Worm (Caenorhabditis elegans): ENCODE results near the gene B0035.13.

The B0035.13 gene

ce11 chrIV:11350809-11351208, 44.3 kb upstream of the B0035.13 start (continued):
- TF ChIP-seq lin-13 (GFP tag; optimal IDR thresholded peaks at IDR 0.05) (no peak), egl-27 (tag; optimal IDR thresholded peaks at IDR 0.05) (no peak), R02D3.7 (tag; optimal IDR thresholded peaks at IDR 0.05) (no peak), ama-1 (optimal IDR thresholded peaks at IDR 0.05) (no peak), ZK546.5 (tag; optimal IDR thresholded peaks at IDR 0.05) (no peak), C34F6.9 (tag; optimal IDR thresholded peaks at IDR 0.05) (peak; percentile 38), sem-4 (tag; optimal IDR thresholded peaks at IDR 0.05) (no peak)

- TF ChIP-seq nhr-10 (tag; optimal IDR thresholded peaks at IDR 0.05) (no peak), mdl-1 (tag; optimal IDR thresholded peaks at IDR 0.05) (peak in 1 of 2 experiments; percentile 57), unc-55 (GFP tag; optimal IDR thresholded peaks at IDR 0.05) (peak; percentile 44), crh-2 (tag; optimal IDR thresholded peaks at IDR 0.05) (peak; percentile 34), nhr-6 (tag; optimal IDR thresholded peaks at IDR 0.05) (no peak), nhr-237 (tag; optimal IDR thresholded peaks at IDR 0.05) (no peak), sma-9 (GFP tag; optimal IDR thresholded peaks at IDR 0.05) (peak; percentile 13), sma-9 (tag; optimal IDR thresholded peaks at IDR 0.05) (no peak), peb-1 (tag; optimal IDR thresholded peaks at IDR 0.05) (no peak), ZK546.5 (tag; optimal IDR thresholded peaks at IDR 0.05) (no peak), ztf-4 (tag; optimal IDR thresholded peaks at IDR 0.05) (peak; percentile 11), egl-27 (tag; optimal IDR thresholded peaks at IDR 0.05) (no peak), nhr-11 (tag; optimal IDR thresholded peaks at IDR 0.05) (no peak), nhr-12 (tag; optimal IDR thresholded peaks at IDR 0.05) (no peak), sma-3 (GFP tag; optimal IDR thresholded peaks at IDR 0.05) (no peak), alr-1 (tag; optimal IDR thresholded peaks at IDR 0.05) (no peak), C34F6.9 (tag; optimal IDR thresholded peaks at IDR 0.05) (peak; percentile 55), aly-2 (tag; optimal IDR thresholded peaks at IDR 0.05) (no peak), blmp-1 (tag; optimal IDR thresholded peaks at IDR 0.05; ENCODE audit: insufficient read depth) (no peak), nhr-129 (tag; optimal IDR thresholded peaks at IDR 0.05) (peak; percentile 2), mab-5 (tag; optimal IDR thresholded peaks at IDR 0.05) (peak; percentile 61), lsy-2 (tag; optimal IDR thresholded peaks at IDR 0.05) (peak in 1 of 2 experiments; percentile 49), lin-13 (GFP tag; optimal IDR thresholded peaks at IDR 0.05) (no peak), ama-1 (optimal IDR thresholded peaks at IDR 0.05) (no peak), nhr-21 (tag; optimal IDR thresholded peaks at IDR 0.05) (no peak), zag-1 (tag; optimal IDR thresholded peaks at IDR 0.05) (peak; percentile 51)
Measured at ce11 chrIV:11349747-11350146, 43.2 kb upstream of the B0035.13 start.

DNA sequence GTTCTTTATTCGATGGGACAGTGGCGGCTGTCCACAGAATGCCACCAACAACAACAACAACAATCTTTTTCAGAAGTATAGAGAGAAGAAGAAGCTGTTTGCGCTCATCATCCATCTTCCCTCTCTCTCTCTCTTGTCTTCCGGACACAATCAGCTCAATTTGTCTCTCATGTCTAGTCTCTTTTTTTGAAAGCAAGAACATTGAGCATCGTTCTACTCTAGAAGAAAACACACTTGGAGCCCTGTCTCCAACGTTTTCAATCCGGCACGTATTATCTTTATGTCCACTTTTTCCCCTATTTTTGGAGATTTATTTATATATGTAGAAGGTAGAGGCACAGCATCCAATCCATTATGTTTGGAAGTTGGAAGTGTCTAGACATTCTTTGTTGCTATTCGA, 42.3 kb upstream of the B0035.13 start:
- TF ChIP-seq nhr-129 (tag; optimal IDR thresholded peaks at IDR 0.05) = peak; percentile 15
- TF ChIP-seq unc-55 (GFP tag; optimal IDR thresholded peaks at IDR 0.05) = peak; percentile 33
- TF ChIP-seq elt-1 (tag; optimal IDR thresholded peaks at IDR 0.05) = no peak

DNA sequence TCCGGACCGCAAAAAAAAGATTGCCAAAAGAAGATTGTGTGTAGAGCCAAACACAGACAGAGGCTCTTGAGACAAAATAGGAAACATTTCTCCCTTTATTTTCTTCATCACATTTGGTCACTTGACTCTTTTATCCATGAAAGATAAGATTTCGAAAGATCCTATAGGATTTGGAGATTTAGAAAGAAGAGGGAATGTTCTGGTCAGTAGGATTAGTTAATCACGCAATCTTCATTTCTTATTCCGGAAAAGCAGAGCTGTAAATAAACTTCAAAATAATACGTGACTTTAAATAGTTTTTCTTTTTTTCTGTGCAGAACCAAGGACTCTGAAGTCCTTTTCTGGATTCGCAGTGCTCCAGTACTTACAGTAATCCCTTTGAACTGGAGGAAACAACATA, 40.8 kb upstream of the B0035.13 start:
- TF ChIP-seq gmeb-1 (tag; optimal IDR thresholded peaks at IDR 0.05) (no peak), C34F6.9 (tag; optimal IDR thresholded peaks at IDR 0.05) (peak; percentile 27)

DNA sequence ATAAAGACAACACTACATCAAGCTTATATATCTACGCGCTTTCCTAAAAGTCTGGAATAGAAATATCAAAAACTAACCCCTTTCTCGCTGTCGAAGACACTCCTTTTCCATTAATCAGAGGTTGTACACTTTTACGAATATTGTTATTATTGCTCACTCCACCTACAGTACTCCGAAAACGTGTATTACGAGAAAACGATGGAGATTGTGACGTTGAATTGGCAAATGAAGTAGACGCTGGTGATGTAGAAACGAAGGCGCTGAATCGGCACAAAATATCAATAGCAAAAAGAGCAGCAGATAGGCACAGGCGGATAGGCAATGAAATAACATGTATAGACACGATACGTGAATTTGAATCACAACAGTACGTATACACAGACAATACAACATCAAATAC, 37.8 kb upstream of the B0035.13 start:
- no peak for TF ChIP-seq gmeb-1 (tag; optimal IDR thresholded peaks at IDR 0.05)
- TF ChIP-seq zag-1 (tag; optimal IDR thresholded peaks at IDR 0.05) = no peak
- no peak for TF ChIP-seq unc-55 (GFP tag; optimal IDR thresholded peaks at IDR 0.05)
- no peak for TF ChIP-seq F13H6.1 (tag; optimal IDR thresholded peaks at IDR 0.05)
- TF ChIP-seq blmp-1 (tag; optimal IDR thresholded peaks at IDR 0.05; ENCODE audit: insufficient read depth) = no peak
- TF ChIP-seq sem-4 (tag; optimal IDR thresholded peaks at IDR 0.05) = no peak
- TF ChIP-seq lin-11 (tag; optimal IDR thresholded peaks at IDR 0.05) = no peak
- no peak for TF ChIP-seq lsy-2 (tag; optimal IDR thresholded peaks at IDR 0.05)
- TF ChIP-seq dmd-4 (tag; optimal IDR thresholded peaks at IDR 0.05) = no peak
- no peak for TF ChIP-seq ceh-16 (tag; optimal IDR thresholded peaks at IDR 0.05)
- no peak for TF ChIP-seq sma-3 (GFP tag; optimal IDR thresholded peaks at IDR 0.05)
- no peak for TF ChIP-seq nhr-25 (tag; optimal IDR thresholded peaks at IDR 0.05)

Measured in whole organism, L2 larva.